Worm (Caenorhabditis elegans): ENCODE measurements around the gene csn-1.
"Not testable (repeated sequence)": the region's sequence is repeated elsewhere in the genome, so short reads cannot be mapped to it uniquely, and the experiment has no call there.

DNA sequence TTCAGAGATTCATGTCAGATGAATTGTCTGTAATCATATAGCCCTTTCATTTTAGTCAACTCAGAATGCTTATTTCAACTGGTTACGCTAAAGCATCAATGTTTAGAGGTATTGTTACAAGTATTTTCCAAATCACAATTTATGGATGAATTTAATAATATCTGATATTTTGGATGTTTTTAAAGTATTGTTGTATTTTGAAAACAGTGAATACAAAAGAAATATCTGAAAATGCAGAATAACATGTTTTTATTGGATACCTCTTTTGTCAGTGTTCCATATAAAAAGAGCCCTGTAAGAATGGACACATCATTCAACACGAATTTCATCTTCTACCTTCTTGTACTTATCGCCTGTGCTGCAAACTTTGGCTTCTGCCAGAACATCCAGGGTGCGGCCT is 24.0 kb upstream of the csn-1 start, which contains the start of gene C06H5.12:
- not testable (repeated sequence) for TF ChIP-seq ama-1 (optimal IDR thresholded peaks at IDR 0.05); fkh-10 (GFP tag; optimal IDR thresholded peaks at IDR 0.05); ceh-14 (tag; optimal IDR thresholded peaks at IDR 0.05); elt-2 (tag; optimal IDR thresholded peaks at IDR 0.05); ceh-19 (GFP tag; optimal IDR thresholded peaks at IDR 0.05); ceh-6 (GFP tag; optimal IDR thresholded peaks at IDR 0.05); ahr-1 (tag; optimal IDR thresholded peaks at IDR 0.05); rnt-1 (tag; optimal IDR thresholded peaks at IDR 0.05)
